Fruit fly (Drosophila melanogaster) whole organism, embryonic: Measurements from ENCODE around the gene CG33687.

Experiments
- Atf-2 ChIP-seq: fragments of 200-800 bp; sonication (Bioruptor generic); optimal IDR thresholded peaks from 2 replicates; lab custom pipeline; 2016; ENCODE audit warnings: missing biosample characterization, missing genetic modification characterization
- CG10209 ChIP-seq: fragments of 200-800 bp; sonication (Bioruptor generic); optimal IDR thresholded peaks from 3 replicates; lab custom pipeline; 2017; ENCODE audit warnings: missing biosample characterization, mild to moderate bottlenecking, missing genetic modification characterization, missing genetic modification reagents
- CG11504 ChIP-seq: fragments of 200-800 bp; sonication (Bioruptor generic); optimal IDR thresholded peaks from 3 replicates; lab custom pipeline; 2019; ENCODE audit warnings: missing biosample characterization, mild to moderate bottlenecking, missing genetic modification characterization, moderate library complexity
- CG1603 ChIP-seq: fragments of 200-800 bp; sonication (Bioruptor generic); optimal IDR thresholded peaks from 2 replicates; lab custom pipeline; 2019; ENCODE audit warnings: missing biosample characterization, mild to moderate bottlenecking, missing genetic modification characterization, moderate library complexity
- CG16863 ChIP-seq: fragments of 200-800 bp; sonication (Bioruptor generic); optimal IDR thresholded peaks from 3 replicates; lab custom pipeline; 2016; ENCODE audit warnings: missing biosample characterization, missing genetic modification characterization
- CG2199 ChIP-seq: fragments of 200-800 bp; sonication (Bioruptor generic); IDR thresholded peaks from 3 replicates; pipeline ENCODE4 v1.3.6; 2022; ENCODE audit warnings: missing biosample characterization, missing genetic modification characterization
- CG2202 ChIP-seq: fragments of 200-800 bp; sonication (Bioruptor generic); optimal IDR thresholded peaks from 2 replicates; lab custom pipeline; 2018; ENCODE audit warnings: missing biosample characterization, mild to moderate bottlenecking, missing genetic modification characterization
- CG34376 ChIP-seq: fragments of 200-800 bp; sonication (Bioruptor generic); optimal IDR thresholded peaks from 2 replicates; lab custom pipeline; 2018; ENCODE audit warnings: missing biosample characterization, mild to moderate bottlenecking, missing genetic modification characterization
- CG4328 ChIP-seq: fragments of 200-800 bp; sonication (Bioruptor generic); optimal IDR thresholded peaks from 3 replicates; lab custom pipeline; 2017; ENCODE audit warnings: missing biosample characterization, missing genetic modification reagents, missing genetic modification characterization
- CG6765 ChIP-seq: fragments of 200-800 bp; sonication (Bioruptor generic); optimal IDR thresholded peaks from 3 replicates; lab custom pipeline; 2017; ENCODE audit warnings: missing biosample characterization, mild to moderate bottlenecking, missing genetic modification characterization
- CG7786 ChIP-seq: fragments of 200-800 bp; sonication (Bioruptor generic); optimal IDR thresholded peaks from 2 replicates; lab custom pipeline; 2016; ENCODE audit warnings: missing biosample characterization, missing genetic modification characterization
- CG8089 ChIP-seq: fragments of 200-800 bp; sonication (Bioruptor generic); optimal IDR thresholded peaks from 3 replicates; lab custom pipeline; 2016; ENCODE audit warnings: missing biosample characterization, missing genetic modification characterization
- CG8290 ChIP-seq, 3 experiments: fragments of 200-800 bp; sonication (Bioruptor generic); optimal IDR thresholded peaks; 2 replicates each; lab custom pipeline; 2016 to 2019; ENCODE audit warnings: missing biosample characterization in 3 of 3, missing genetic modification characterization in 3 of 3, mild to moderate bottlenecking in 2 of 3, moderate library complexity in 1 of 3
- CG8944 ChIP-seq: fragments of 200-800 bp; sonication (Bioruptor generic); optimal IDR thresholded peaks from 3 replicates; lab custom pipeline; 2016; ENCODE audit warnings: missing biosample characterization, missing genetic modification characterization
- CG9437 ChIP-seq: fragments of 200-800 bp; sonication (Bioruptor generic); optimal IDR thresholded peaks from 2 replicates; lab custom pipeline; 2018; ENCODE audit warnings: missing biosample characterization, mild to moderate bottlenecking, missing genetic modification characterization
- CHES-1-like ChIP-seq: fragments of 200-800 bp; sonication (Bioruptor generic); optimal IDR thresholded peaks from 2 replicates; lab custom pipeline; 2016; ENCODE audit warnings: missing biosample characterization, missing genetic modification characterization
- CkIIα-i1 ChIP-seq: fragments of 200-800 bp; sonication (Bioruptor generic); IDR thresholded peaks from 2 replicates; pipeline ENCODE4 v1.3.6; 2022; ENCODE audit warnings: missing biosample characterization, missing genetic modification characterization
- CoRest ChIP-seq: fragments of 200-800 bp; sonication (Bioruptor generic); optimal IDR thresholded peaks from 3 replicates; lab custom pipeline; 2018; ENCODE audit warnings: missing biosample characterization, mild to moderate bottlenecking, missing genetic modification characterization, moderate library complexity
- Fer3 ChIP-seq: fragments of 200-800 bp; sonication (Bioruptor generic); optimal IDR thresholded peaks from 2 replicates; lab custom pipeline; 2018; ENCODE audit warnings: missing biosample characterization, mild to moderate bottlenecking, missing genetic modification characterization, moderate library complexity
- HLH3B ChIP-seq: fragments of 200-800 bp; sonication (Bioruptor generic); IDR thresholded peaks from 2 replicates; pipeline ENCODE4 v1.3.6; 2022; ENCODE audit warnings: missing biosample characterization, missing genetic modification characterization
- Hey ChIP-seq: fragments of 200-800 bp; sonication (Bioruptor generic); optimal IDR thresholded peaks from 3 replicates; lab custom pipeline; 2018; ENCODE audit warnings: missing biosample characterization, mild to moderate bottlenecking, missing genetic modification characterization
- Hr51 ChIP-seq, 2 experiments: fragments of 200-800 bp; sonication (Bioruptor generic); optimal IDR thresholded peaks; 2 replicates in 1 of 2; 3 replicates in 1 of 2; lab custom pipeline; 2016 to 2018; ENCODE audit warnings: missing biosample characterization in 2 of 2, missing genetic modification characterization in 2 of 2, mild to moderate bottlenecking in 1 of 2, moderate library complexity in 1 of 2
- Jarid2 ChIP-seq: fragments of 200-800 bp; sonication (Bioruptor generic); optimal IDR thresholded peaks from 3 replicates; lab custom pipeline; 2017; ENCODE audit warnings: mild to moderate bottlenecking, missing biosample characterization, missing genetic modification reagents, missing genetic modification characterization
- MBD-R2 ChIP-seq: fragments of 200-800 bp; sonication (Bioruptor generic); IDR thresholded peaks from 2 replicates; pipeline ENCODE4 v1.3.6; 2022; ENCODE audit warnings: missing biosample characterization, missing genetic modification characterization
- MTF-1 ChIP-seq: fragments of 200-800 bp; sonication (Bioruptor generic); optimal IDR thresholded peaks from 2 replicates; lab custom pipeline; 2018; ENCODE audit warnings: missing biosample characterization, mild to moderate bottlenecking, missing genetic modification characterization, borderline replicate concordance
- Ptx1 ChIP-seq: fragments of 200-800 bp; sonication (Bioruptor generic); IDR thresholded peaks from 2 replicates; pipeline ENCODE4 v1.3.6; 2022; ENCODE audit warnings: missing biosample characterization, missing genetic modification characterization
- Rx ChIP-seq: fragments of 200-800 bp; sonication (Bioruptor generic); IDR thresholded peaks from 2 replicates; pipeline ENCODE4 v1.3.6; 2022; ENCODE audit warnings: missing biosample characterization, missing genetic modification characterization
- ab ChIP-seq: fragments of 200-800 bp; sonication (Bioruptor generic); optimal IDR thresholded peaks from 2 replicates; lab custom pipeline; 2016; ENCODE audit warnings: missing biosample characterization, missing genetic modification characterization
- ase ChIP-seq: fragments of 200-800 bp; sonication (Bioruptor generic); IDR thresholded peaks from 3 replicates; pipeline ENCODE4 v1.3.6; 2022; ENCODE audit warnings: missing biosample characterization, missing genetic modification characterization
- bigmax ChIP-seq: fragments of 200-800 bp; sonication (Bioruptor generic); optimal IDR thresholded peaks from 2 replicates; lab custom pipeline; 2018; ENCODE audit warnings: missing biosample characterization, mild to moderate bottlenecking, missing genetic modification characterization
- cg ChIP-seq: fragments of 200-800 bp; sonication (Bioruptor generic); optimal IDR thresholded peaks from 3 replicates; lab custom pipeline; 2019; ENCODE audit warnings: missing biosample characterization, mild to moderate bottlenecking, missing genetic modification characterization, moderate library complexity
- chif ChIP-seq, 2 experiments: fragments of 200-800 bp; sonication (Bioruptor generic); optimal IDR thresholded peaks; 3 replicates each; lab custom pipeline; 2016; ENCODE audit warnings: missing biosample characterization in 2 of 2, missing genetic modification characterization in 2 of 2
- cwo ChIP-seq: fragments of 200-800 bp; sonication (Bioruptor generic); optimal IDR thresholded peaks from 3 replicates; lab custom pipeline; 2017; ENCODE audit warnings: missing biosample characterization, missing genetic modification characterization, mild to moderate bottlenecking, moderate library complexity, missing genetic modification reagents
- dati ChIP-seq: fragments of 200-800 bp; sonication (Bioruptor generic); IDR thresholded peaks from 2 replicates; pipeline ENCODE4 v1.3.6; 2022; ENCODE audit warnings: missing biosample characterization, missing genetic modification characterization
- exex ChIP-seq: fragments of 200-800 bp; sonication (Bioruptor generic); optimal IDR thresholded peaks from 4 replicates; lab custom pipeline; 2018; ENCODE audit warnings: missing biosample characterization, mild to moderate bottlenecking, missing genetic modification characterization, moderate library complexity
- ftz-f1 ChIP-seq: fragments of 200-800 bp; sonication (Bioruptor generic); optimal IDR thresholded peaks from 2 replicates; lab custom pipeline; 2016; ENCODE audit warnings: missing biosample characterization, missing genetic modification characterization
- gcm2 ChIP-seq: fragments of 200-800 bp; sonication (Bioruptor generic); optimal IDR thresholded peaks from 2 replicates; lab custom pipeline; 2016; ENCODE audit warnings: missing biosample characterization, missing genetic modification characterization
- gsb ChIP-seq: fragments of 200-800 bp; sonication (Bioruptor generic); IDR thresholded peaks from 2 replicates; pipeline ENCODE4 v1.3.6; 2022; ENCODE audit warnings: missing biosample characterization, missing genetic modification characterization
- ken ChIP-seq: fragments of 200-800 bp; sonication (Bioruptor generic); IDR thresholded peaks from 3 replicates; pipeline ENCODE4 v1.3.6; 2022; ENCODE audit warnings: missing biosample characterization, missing genetic modification characterization
- maf-S ChIP-seq: fragments of 200-800 bp; sonication (Bioruptor generic); optimal IDR thresholded peaks from 2 replicates; lab custom pipeline; 2016; ENCODE audit warnings: missing biosample characterization, missing genetic modification characterization
- mirr ChIP-seq: fragments of 200-800 bp; sonication (Bioruptor generic); optimal IDR thresholded peaks from 3 replicates; lab custom pipeline; 2018; ENCODE audit warnings: missing biosample characterization, mild to moderate bottlenecking, missing genetic modification characterization
- odd ChIP-seq: fragments of 200-800 bp; sonication (Bioruptor generic); optimal IDR thresholded peaks from 2 replicates; lab custom pipeline; 2017; ENCODE audit warnings: missing biosample characterization, mild to moderate bottlenecking, missing genetic modification characterization
- pb ChIP-seq: fragments of 200-800 bp; sonication (Bioruptor generic); optimal IDR thresholded peaks from 3 replicates; lab custom pipeline; 2016; ENCODE audit warnings: missing biosample characterization, missing genetic modification characterization
- pros ChIP-seq: fragments of 200-800 bp; sonication (Bioruptor generic); optimal IDR thresholded peaks from 3 replicates; lab custom pipeline; 2019; ENCODE audit warnings: missing biosample characterization, mild to moderate bottlenecking, missing genetic modification characterization, moderate library complexity
- sd ChIP-seq: fragments of 200-800 bp; sonication (Bioruptor generic); optimal IDR thresholded peaks from 3 replicates; lab custom pipeline; 2018; ENCODE audit warnings: missing biosample characterization, mild to moderate bottlenecking, missing genetic modification characterization, moderate library complexity
- slbo ChIP-seq: fragments of 200-800 bp; sonication (Bioruptor generic); IDR thresholded peaks from 2 replicates; pipeline ENCODE4 v1.3.6; 2022; ENCODE audit warnings: missing biosample characterization, missing genetic modification characterization
- tio ChIP-seq: fragments of 200-800 bp; sonication (Bioruptor generic); optimal IDR thresholded peaks from 2 replicates; lab custom pipeline; 2017; ENCODE audit warnings: missing biosample characterization, missing genetic modification characterization, inconsistent platforms
- tna ChIP-seq: fragments of 200-800 bp; sonication (Bioruptor generic); IDR thresholded peaks from 2 replicates; pipeline ENCODE4 v1.3.6; 2022; ENCODE audit warnings: missing biosample characterization, missing genetic modification characterization; ENCODE audit not compliant: partially characterized antibody

CG33687 gene

dm6 chr3L:16149418-16150160, 48.1 kb upstream of the CG33687 start (continued):
- no peak for TF ChIP-seq CG8290 (GFP tag; optimal IDR thresholded peaks at IDR 0.05; lab: Kevin White, UChicago)
- peak in 1 of 2 experiments; percentile 32 for TF ChIP-seq CG8290 (tag; optimal IDR thresholded peaks at IDR 0.05; lab: Kevin White, UChicago)
- peak; percentile 31 for TF ChIP-seq CG34376
- TF ChIP-seq Hey: peak; percentile 38
- peak; percentile 28 for TF ChIP-seq sd (tag; lab: Kevin White, UChicago)
- TF ChIP-seq chif (GFP tag; optimal IDR thresholded peaks at IDR 0.05; lab: Kevin White, UChicago): peak; percentile 20 to 29
- no peak for TF ChIP-seq Jarid2
- 0 out of 2 replicates have a peak, but pooled peaks have one; percentile 24 for TF ChIP-seq slbo (GFP tag; lab: Robert Waterston, UW)
- no peak for TF ChIP-seq gcm2 (GFP tag; lab: Kevin White, UChicago)
- TF ChIP-seq cwo (GFP tag; lab: Kevin White, UChicago): peak; percentile 74
- TF ChIP-seq Ptx1 (GFP tag; lab: Robert Waterston, UW): peak; percentile 35; the same call in 1 of the 2 replicates
- TF ChIP-seq CG7786 (GFP tag; lab: Kevin White, UChicago): peak; percentile 42
- TF ChIP-seq gsb (GFP tag; lab: Robert Waterston, UW): 0 out of 2 replicates have a peak, but pooled peaks have one; percentile 11
- TF ChIP-seq Hr51 (GFP tag; optimal IDR thresholded peaks at IDR 0.05; lab: Kevin White, UChicago): peak in 1 of 2 experiments; percentile 44
- no peak for TF ChIP-seq bigmax (GFP tag; lab: Kevin White, UChicago)
- no peak for TF ChIP-seq CG2202
- peak; percentile 35 for TF ChIP-seq cg
- TF ChIP-seq Fer3 (tag; lab: Kevin White, UChicago): peak; percentile 17
- TF ChIP-seq MBD-R2 (GFP tag; lab: Robert Waterston, UW): 0 out of 2 replicates have a peak, but pooled peaks have one; percentile 8
- TF ChIP-seq CoRest (tag; lab: Kevin White, UChicago): peak; percentile 30
- TF ChIP-seq CkIIα-i1 (GFP tag; lab: Robert Waterston, UW): no peak
- TF ChIP-seq CG9437: peak; percentile 53
- no peak for TF ChIP-seq ab (GFP tag; lab: Kevin White, UChicago)
- TF ChIP-seq ftz-f1 (GFP tag; lab: Kevin White, UChicago): peak; percentile 30
- TF ChIP-seq CG8944 (GFP tag; lab: Kevin White, UChicago): peak; percentile 32
- no peak for TF ChIP-seq maf-S
- TF ChIP-seq odd (GFP tag; lab: Kevin White, UChicago): no peak
- TF ChIP-seq CG4328 (GFP tag; lab: Kevin White, UChicago): peak; percentile 27
- peak; percentile 90 for TF ChIP-seq mirr (GFP tag; lab: Kevin White, UChicago)
- TF ChIP-seq HLH3B (GFP tag; lab: Robert Waterston, UW): no peak
- TF ChIP-seq pb: no peak
- peak; percentile 40 for TF ChIP-seq tio (GFP tag; lab: Kevin White, UChicago)
- TF ChIP-seq ken: no peak
- TF ChIP-seq CG6765: peak; percentile 21
- TF ChIP-seq CG10209 (GFP tag; lab: Kevin White, UChicago): peak; percentile 21
- peak; percentile 44 for TF ChIP-seq CG11504 (tag; lab: Kevin White, UChicago)
- TF ChIP-seq Rx (GFP tag; lab: Robert Waterston, UW): no peak
- TF ChIP-seq dati (GFP tag; lab: Robert Waterston, UW): no peak
- no peak for TF ChIP-seq MTF-1
- TF ChIP-seq exex (tag; lab: Kevin White, UChicago): peak; percentile 54
- peak; percentile 24 for TF ChIP-seq CG16863 (GFP tag; lab: Kevin White, UChicago)
- TF ChIP-seq tna (GFP tag; lab: Robert Waterston, UW): 0 out of 2 replicates have a peak, but pooled peaks have one; percentile 14
- peak; percentile 68; the same call in 1 of the 3 replicates for TF ChIP-seq CG2199 (GFP tag; lab: Robert Waterston, UW)
- peak; percentile 22 for TF ChIP-seq Atf-2 (GFP tag; lab: Kevin White, UChicago)
- TF ChIP-seq ase (GFP tag; lab: Robert Waterston, UW): no peak
- TF ChIP-seq CG1603: peak; percentile 15
- peak; percentile 46 for TF ChIP-seq CHES-1-like
- TF ChIP-seq CG8089 (GFP tag; lab: Kevin White, UChicago): no peak
- TF ChIP-seq pros (GFP tag; lab: Kevin White, UChicago): no peak
